Fruit fly (Drosophila melanogaster) whole organism, prepupa: ENCODE measurements around the gene Cdk1.

Experiments
- CG16779 ChIP-seq: fragments of 200-800 bp; sonication (Bioruptor generic); optimal IDR thresholded peaks from 3 replicates; lab custom pipeline; 2017; ENCODE audit warnings: missing biosample characterization, mild to moderate bottlenecking, missing genetic modification characterization
- CG6276 ChIP-seq: fragments of 200-800 bp; sonication (Bioruptor generic); optimal IDR thresholded peaks from 2 replicates; lab custom pipeline; 2017; ENCODE audit warnings: missing biosample characterization, mild to moderate bottlenecking, missing genetic modification characterization
- OdsH ChIP-seq: fragments of 200-800 bp; sonication (Bioruptor generic); optimal IDR thresholded peaks from 3 replicates; lab custom pipeline; 2016; ENCODE audit warnings: missing biosample characterization, missing genetic modification characterization
- Sox102F ChIP-seq: fragments of 200-800 bp; sonication (Bioruptor generic); optimal IDR thresholded peaks from 2 replicates; lab custom pipeline; 2016; ENCODE audit warnings: missing biosample characterization, mild to moderate bottlenecking, missing genetic modification characterization
- fd85E ChIP-seq: fragments of 200-800 bp; sonication (Bioruptor generic); optimal IDR thresholded peaks from 3 replicates; lab custom pipeline; 2016; ENCODE audit warnings: missing biosample characterization, missing genetic modification characterization

DNA sequence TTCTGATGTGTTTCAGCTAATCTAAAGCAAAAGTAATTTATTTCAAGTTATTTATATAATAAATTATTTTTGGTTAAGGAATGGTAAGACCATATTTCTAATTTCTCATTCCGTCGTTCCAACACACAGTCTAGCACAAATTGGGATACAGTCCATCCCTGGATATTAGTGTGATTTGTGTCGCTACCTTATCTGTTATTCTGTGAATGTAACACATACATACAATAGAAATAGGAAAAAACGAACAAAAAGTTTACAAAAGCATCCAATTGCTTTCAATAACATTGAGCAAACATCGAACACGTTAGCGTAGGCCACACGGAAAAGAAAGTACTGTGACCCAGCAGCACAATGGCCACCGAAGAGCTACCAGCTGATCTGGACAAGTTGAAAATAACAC is 19.5 kb downstream of the Cdk1 start, which contains the start of gene CG5056:
- no peak for TF ChIP-seq OdsH (GFP tag; lab: Kevin White, UChicago)
- no peak for TF ChIP-seq CG16779 (tag; lab: Kevin White, UChicago)
- no peak for TF ChIP-seq Sox102F (GFP tag; lab: Kevin White, UChicago)
- no peak for TF ChIP-seq fd85E (GFP tag; lab: Kevin White, UChicago)
- no peak for TF ChIP-seq CG6276 (GFP tag; lab: Kevin White, UChicago)
